Worm (Caenorhabditis elegans) whole organism, young adult: ENCODE measurements around the gene str-225.

ENCODE experiments used
- B0019.2 ChIP-seq: fragments of 200-800 bp; sonication (Bioruptor generic); conservative IDR thresholded peaks from 2 replicates; pipeline ENCODE4 v1.3.6; 2022; ENCODE audit warnings: missing genetic modification reagents, missing genetic modification characterization, missing compliant biosample characterization
- C06A6.2 ChIP-seq: fragments of 200-800 bp; sonication (Bioruptor generic); conservative IDR thresholded peaks from 2 replicates; pipeline ENCODE4 v1.3.6; 2022; ENCODE audit warnings: missing genetic modification characterization, missing compliant biosample characterization
- D2030.7 ChIP-seq: fragments of 200-800 bp; sonication (Bioruptor generic); IDR thresholded peaks from 2 replicates; pipeline ENCODE4 v1.3.6; 2022; ENCODE audit warnings: missing genetic modification reagents, missing genetic modification characterization, missing compliant biosample characterization
- F37B4.10 ChIP-seq: fragments of 200-800 bp; sonication (Bioruptor generic); IDR thresholded peaks from 2 replicates; pipeline ENCODE4 v1.3.6; 2022; ENCODE audit warnings: missing genetic modification characterization, missing compliant biosample characterization
- K12H6.12 ChIP-seq: fragments of 200-800 bp; sonication (Bioruptor generic); optimal IDR thresholded peaks from 2 replicates; lab custom pipeline; 2018; ENCODE audit warnings: mild to moderate bottlenecking, missing genetic modification characterization, missing compliant biosample characterization
- ZK185.1 ChIP-seq: sonication (generic microtip); optimal IDR thresholded peaks from 2 replicates; lab custom pipeline; 2016; ENCODE audit warnings: mild to moderate bottlenecking, missing genetic modification characterization, missing compliant biosample characterization; ENCODE audit not compliant: poor library complexity, severe bottlenecking
- akir-1 ChIP-seq: fragments of 200-800 bp; sonication (Bioruptor generic); optimal IDR thresholded peaks from 2 replicates; lab custom pipeline; 2018; ENCODE audit warnings: mild to moderate bottlenecking, missing genetic modification characterization, moderate library complexity, missing compliant biosample characterization
- aptf-3 ChIP-seq: fragments of 200-800 bp; sonication (Bioruptor generic); IDR thresholded peaks from 2 replicates; pipeline ENCODE4 v1.3.6; 2022; ENCODE audit warnings: missing genetic modification characterization, missing compliant biosample characterization
- atf-7 ChIP-seq: sonication (generic microtip); optimal IDR thresholded peaks from 2 replicates; lab custom pipeline; 2017; ENCODE audit warnings: mild to moderate bottlenecking, missing genetic modification characterization, missing compliant biosample characterization
- ccch-3 ChIP-seq: fragments of 200-800 bp; sonication (Bioruptor generic); optimal IDR thresholded peaks from 2 replicates; lab custom pipeline; 2018; ENCODE audit warnings: mild to moderate bottlenecking, missing genetic modification characterization, missing compliant biosample characterization
- cebp-1 ChIP-seq, 2 experiments: fragments of 200-800 bp in 1 of 2; sonication (Bioruptor generic) in 1 of 2; sonication (generic microtip) in 1 of 2; IDR thresholded peaks in 1 of 2; optimal IDR thresholded peaks in 1 of 2; 2 replicates each; pipeline versions ENCODE4 v1.3.6 to Lab custom; 2017 to 2022; ENCODE audit warnings: missing compliant biosample characterization in 2 of 2, missing genetic modification characterization in 2 of 2, mild to moderate bottlenecking in 1 of 2, missing genetic modification reagents in 1 of 2, moderate library complexity in 1 of 2
- cebp-2 ChIP-seq: fragments of 200-800 bp; sonication (Bioruptor generic); IDR thresholded peaks from 2 replicates; pipeline ENCODE4 v1.3.6; 2022; ENCODE audit warnings: missing genetic modification characterization, missing compliant biosample characterization
- ceh-40 ChIP-seq: fragments of 200-800 bp; sonication (Bioruptor generic); IDR thresholded peaks from 2 replicates; pipeline ENCODE4 v1.3.6; 2022; ENCODE audit warnings: missing genetic modification characterization, missing compliant biosample characterization
- efl-1 ChIP-seq: fragments of 150-350 bp; optimal IDR thresholded peaks from 2 replicates; lab custom pipeline; 2014; ENCODE audit warnings: missing biosample characterization, missing genetic modification reagents, missing genetic modification characterization
- ets-4 ChIP-seq: fragments of 200-800 bp; sonication (Bioruptor generic); optimal IDR thresholded peaks from 2 replicates; lab custom pipeline; 2018; ENCODE audit warnings: mild to moderate bottlenecking, missing genetic modification characterization, missing compliant biosample characterization
- hlh-12 ChIP-seq: sonication (generic microtip); optimal IDR thresholded peaks from 2 replicates; lab custom pipeline; 2016; ENCODE audit warnings: missing genetic modification characterization, missing compliant biosample characterization
- hmg-20 ChIP-seq: fragments of 200-800 bp; sonication (Bioruptor generic); IDR thresholded peaks from 2 replicates; pipeline ENCODE4 v1.3.6; 2022; ENCODE audit warnings: missing genetic modification reagents, missing genetic modification characterization, missing compliant biosample characterization
- lag-1 ChIP-seq: fragments of 200-800 bp; sonication (Bioruptor generic); IDR thresholded peaks from 2 replicates; pipeline ENCODE4 v1.3.6; 2022; ENCODE audit warnings: missing genetic modification reagents, missing genetic modification characterization, missing compliant biosample characterization
- let-607 ChIP-seq, 2 experiments: fragments of 200-800 bp in 1 of 2; sonication (Bioruptor generic) in 1 of 2; sonication (generic microtip) in 1 of 2; optimal IDR thresholded peaks; 2 replicates each; lab custom pipeline; 2016 to 2018; ENCODE audit warnings: mild to moderate bottlenecking in 2 of 2, missing compliant biosample characterization in 2 of 2, missing genetic modification characterization in 2 of 2, moderate library complexity in 2 of 2, missing genotype in 1 of 2
- lin-35 ChIP-seq, 3 experiments: fragments of 150-350 bp in 2 of 3; sonication (generic microtip) in 1 of 3; optimal IDR thresholded peaks; 2 replicates each; lab custom pipeline; 2014 to 2018; ENCODE audit warnings: missing biosample characterization in 3 of 3, missing genetic modification characterization in 3 of 3, missing genetic modification reagents in 3 of 3
- lsl-1 ChIP-seq: fragments of 200-800 bp; sonication (Bioruptor generic); optimal IDR thresholded peaks from 2 replicates; lab custom pipeline; 2018; ENCODE audit warnings: mild to moderate bottlenecking, missing genetic modification characterization, moderate library complexity, missing compliant biosample characterization
- nhr-120 ChIP-seq: fragments of 200-800 bp; sonication (Bioruptor generic); IDR thresholded peaks from 2 replicates; pipeline ENCODE4 v1.3.6; 2022; ENCODE audit warnings: missing genetic modification characterization, missing compliant biosample characterization
- nhr-27 ChIP-seq: fragments of 200-800 bp; sonication (Bioruptor generic); optimal IDR thresholded peaks from 2 replicates; lab custom pipeline; 2018; ENCODE audit warnings: mild to moderate bottlenecking, missing genetic modification characterization, moderate library complexity, missing compliant biosample characterization
- nhr-80 ChIP-seq: sonication (generic microtip); optimal IDR thresholded peaks from 2 replicates; lab custom pipeline; 2016; ENCODE audit warnings: missing genetic modification characterization, missing compliant biosample characterization
- pha-4 ChIP-seq: fragments of 150-350 bp; sonication (generic microtip); optimal IDR thresholded peaks from 2 replicates; lab custom pipeline; 2014; ENCODE audit warnings: missing biosample characterization, missing genetic modification reagents, missing genetic modification characterization
- sea-2 ChIP-seq: fragments of 200-800 bp; sonication (Bioruptor generic); IDR thresholded peaks from 2 replicates; pipeline ENCODE4 v1.3.6; 2022; ENCODE audit warnings: missing genetic modification characterization, missing compliant biosample characterization
- snpc-1.1 ChIP-seq: sonication (generic microtip); optimal IDR thresholded peaks from 2 replicates; lab custom pipeline; 2017; ENCODE audit warnings: missing genetic modification characterization, mild to moderate bottlenecking, missing compliant biosample characterization, antibody characterized with exemption, moderate library complexity, missing genotype, missing genetic modification reagents; ENCODE audit not compliant: insufficient read depth
- snpc-1.3 ChIP-seq: sonication (generic microtip); optimal IDR thresholded peaks from 2 replicates; lab custom pipeline; 2017; ENCODE audit warnings: missing genetic modification characterization, mild to moderate bottlenecking, missing compliant biosample characterization, antibody characterized with exemption, moderate library complexity, missing genotype, missing genetic modification reagents; ENCODE audit not compliant: insufficient read depth
- snpc-3.4 ChIP-seq: sonication (generic microtip); optimal IDR thresholded peaks from 2 replicates; lab custom pipeline; 2017; ENCODE audit warnings: missing genetic modification characterization, mild to moderate bottlenecking, missing compliant biosample characterization, antibody characterized with exemption, moderate library complexity, missing genotype, missing genetic modification reagents
- somi-1 ChIP-seq: fragments of 200-800 bp; sonication (Bioruptor generic); optimal IDR thresholded peaks from 2 replicates; lab custom pipeline; 2018; ENCODE audit warnings: mild to moderate bottlenecking, missing genetic modification characterization, missing compliant biosample characterization
- sptf-2 ChIP-seq: fragments of 200-800 bp; sonication (Bioruptor generic); optimal IDR thresholded peaks from 2 replicates; lab custom pipeline; 2018; ENCODE audit warnings: mild to moderate bottlenecking, missing genetic modification characterization, missing compliant biosample characterization
- tbp1 ChIP-seq: fragments of 200-800 bp; sonication (Bioruptor generic); optimal IDR thresholded peaks from 2 replicates; lab custom pipeline; 2018; ENCODE audit warnings: mild to moderate bottlenecking, missing genetic modification characterization, missing compliant biosample characterization
- unc-62 ChIP-seq: fragments of 150-350 bp; optimal IDR thresholded peaks from 2 replicates; lab custom pipeline; 2014; ENCODE audit warnings: missing biosample characterization, missing genetic modification reagents, missing genetic modification characterization
- zfh-2 ChIP-seq: fragments of 200-800 bp; sonication (Bioruptor generic); conservative IDR thresholded peaks from 2 replicates; pipeline ENCODE4 v1.3.6; 2022; ENCODE audit warnings: missing genetic modification reagents, missing genetic modification characterization, missing compliant biosample characterization
- ztf-25 ChIP-seq: fragments of 200-800 bp; sonication (Bioruptor generic); IDR thresholded peaks from 2 replicates; pipeline ENCODE4 v1.3.6; 2022; ENCODE audit warnings: missing genetic modification reagents, missing genetic modification characterization, missing compliant biosample characterization
- ztf-26 ChIP-seq: sonication (generic microtip); optimal IDR thresholded peaks from 2 replicates; lab custom pipeline; 2017; ENCODE audit warnings: missing genetic modification characterization, missing compliant biosample characterization
- ztf-3 ChIP-seq: fragments of 200-800 bp; sonication (Bioruptor generic); optimal IDR thresholded peaks from 2 replicates; lab custom pipeline; 2018; ENCODE audit warnings: mild to moderate bottlenecking, missing genetic modification characterization, missing compliant biosample characterization
- ztf-6 ChIP-seq: fragments of 200-800 bp; sonication (Bioruptor generic); IDR thresholded peaks from 2 replicates; pipeline ENCODE4 v1.3.6; 2022; ENCODE audit warnings: missing genetic modification reagents, missing genetic modification characterization, missing compliant biosample characterization

str-225 gene

ce11 chrV:3502038-3502437 lies 5.6 kb upstream of the str-225 start, which contains the start of the genes C07G3.8 and C07G3.10:
Gene C07G3.8 (minus strand): TSS chrV:3502138.
Gene C07G3.10 (plus strand): TSS chrV:3502307.
- TF ChIP-seq ztf-26 (tag; lab: Kevin White, UChicago) (no peak), ceh-40 (GFP tag; lab: Robert Waterston, UW) (no peak), aptf-3 (GFP tag; lab: Robert Waterston, UW) (no peak), D2030.7 (no peak), let-607 (tag; optimal IDR thresholded peaks at IDR 0.05; lab: Kevin White, UChicago) (no peak), ztf-6 (GFP tag; lab: Robert Waterston, UW) (no peak), lin-35 (GFP tag; optimal IDR thresholded peaks at IDR 0.05; lab: Kevin White, UChicago) (no peak), snpc-1.3 (tag; lab: Kevin White, UChicago) (no peak), sptf-2 (no peak)

- TF ChIP-seq atf-7 (tag; lab: Kevin White, UChicago) (peak; percentile 26), pha-4 (tag; lab: Kevin White, UChicago) (peak; percentile 48), unc-62 (peak; percentile 62), tbp1 (GFP tag; lab: Kevin White, UChicago) (peak; percentile 21), hlh-12 (tag; lab: Kevin White, UChicago) (no peak), somi-1 (GFP tag; lab: Kevin White, UChicago) (no peak), nhr-80 (tag; lab: Kevin White, UChicago) (peak; percentile 79)
These were observed 1.9 kb upstream of the str-225 start for ce11 chrV:3505745-3506144.

- peak; percentile 24 for TF ChIP-seq lsl-1 (GFP tag; lab: Kevin White, UChicago)
These were observed 1.4 kb upstream of the str-225 start, which contains the start of gene ugt-64 for ce11 chrV:3506252-3506651. Gene ugt-64 (minus strand): TSS chrV:3506352.

- no peak for TF ChIP-seq K12H6.12 (tag; lab: Kevin White, UChicago)
- no peak for TF ChIP-seq lag-1
- no peak for TF ChIP-seq efl-1 (GFP tag; lab: Kevin White, UChicago)
- no peak for TF ChIP-seq ets-4
- TF ChIP-seq zfh-2 (GFP tag; lab: Robert Waterston, UW), result no peak
- no peak for TF ChIP-seq cebp-1 (GFP tag; IDR thresholded peaks at IDR 0.05; lab: Robert Waterston, UW)
- TF ChIP-seq cebp-1 (tag; optimal IDR thresholded peaks at IDR 0.05; lab: Kevin White, UChicago), result no peak
- no peak for TF ChIP-seq ccch-3 (GFP tag; lab: Kevin White, UChicago)
- TF ChIP-seq sea-2 (GFP tag; lab: Robert Waterston, UW), result no peak
- no peak for TF ChIP-seq ztf-3 (GFP tag; lab: Kevin White, UChicago)
- no peak for TF ChIP-seq C06A6.2 (GFP tag; lab: Robert Waterston, UW)
- TF ChIP-seq lsl-1 (GFP tag; lab: Kevin White, UChicago), result no peak
These were observed 2.3 kb downstream of the str-225 start, which contains the start of gene str-228 for ce11 chrV:3509878-3510277. Gene str-228 (plus strand): TSS chrV:3510178.

- no peak for TF ChIP-seq hmg-20 (GFP tag; lab: Robert Waterston, UW)
These were observed 4.8 kb downstream of the str-225 start, which contains the start of gene str-226 for ce11 chrV:3512381-3512780. Gene str-226 (plus strand): TSS chrV:3512681.

ce11 chrV:3517889-3518288 lies 10.3 kb downstream of the str-225 start, which contains the start of gene str-227:
Gene str-227 (plus strand): TSS chrV:3518189.
- TF ChIP-seq snpc-3.4 (tag; lab: Kevin White, UChicago), result no peak
- TF ChIP-seq aptf-3 (GFP tag; lab: Robert Waterston, UW), result no peak
- TF ChIP-seq snpc-1.1 (tag; lab: Kevin White, UChicago), result no peak
- TF ChIP-seq akir-1, result no peak
- no peak for TF ChIP-seq cebp-2
- no peak for TF ChIP-seq ztf-25 (GFP tag; lab: Robert Waterston, UW)
- no peak for TF ChIP-seq B0019.2 (GFP tag; lab: Robert Waterston, UW)
- no peak for TF ChIP-seq ZK185.1
- TF ChIP-seq nhr-27 (tag; lab: Kevin White, UChicago), result no peak
- no peak for TF ChIP-seq nhr-120
- no peak for TF ChIP-seq K12H6.12 (tag; lab: Kevin White, UChicago)
- TF ChIP-seq F37B4.10 (GFP tag; lab: Robert Waterston, UW), result no peak
